Fruit fly (Drosophila melanogaster) whole organism, embryonic: Measurements from ENCODE around the gene fit.

Experiments used
- Atf6 ChIP-seq: fragments of 200-800 bp; sonication (Bioruptor generic); IDR thresholded peaks from 2 replicates; pipeline ENCODE4 v1.3.6; 2022; ENCODE audit warnings: missing biosample characterization, missing genetic modification characterization
- BEAF-32 ChIP-seq: fragments of 200-800 bp; sonication (Bioruptor generic); optimal IDR thresholded peaks from 3 replicates; lab custom pipeline; 2017; ENCODE audit warnings: missing biosample characterization, missing genetic modification characterization, mild to moderate bottlenecking, moderate library complexity, missing genetic modification reagents
- Bgb ChIP-seq: fragments of 200-800 bp; sonication (Bioruptor generic); IDR thresholded peaks from 2 replicates; pipeline ENCODE4 v1.3.6; 2022; ENCODE audit warnings: missing biosample characterization, missing genetic modification characterization; ENCODE audit not compliant: partially characterized antibody
- CG10321 ChIP-seq: fragments of 200-800 bp; sonication (Bioruptor generic); IDR thresholded peaks from 2 replicates; pipeline ENCODE4 v1.3.6; 2022; ENCODE audit warnings: missing biosample characterization, missing genetic modification characterization
- CG10366 ChIP-seq: fragments of 200-800 bp; sonication (Bioruptor generic); IDR thresholded peaks from 2 replicates; pipeline ENCODE4 v1.3.6; 2022; ENCODE audit warnings: missing biosample characterization, missing genetic modification characterization
- CG10565 ChIP-seq: fragments of 200-800 bp; sonication (Bioruptor generic); optimal IDR thresholded peaks from 3 replicates; lab custom pipeline; 2016; ENCODE audit warnings: missing biosample characterization, mild to moderate bottlenecking, missing genetic modification characterization
- CG10979 ChIP-seq: fragments of 200-800 bp; sonication (Bioruptor generic); optimal IDR thresholded peaks from 2 replicates; lab custom pipeline; 2018; ENCODE audit warnings: missing biosample characterization, mild to moderate bottlenecking, missing genetic modification characterization, moderate library complexity
- CG13894 ChIP-seq: fragments of 200-800 bp; sonication (Bioruptor generic); optimal IDR thresholded peaks from 3 replicates; lab custom pipeline; 2018; ENCODE audit warnings: missing biosample characterization, mild to moderate bottlenecking, missing genetic modification characterization, moderate library complexity
- CG14050 ChIP-seq: fragments of 200-800 bp; sonication (Bioruptor generic); IDR thresholded peaks from 3 replicates; pipeline ENCODE4 v1.3.6; 2022; ENCODE audit warnings: missing biosample characterization, missing genetic modification characterization
- CG14860 ChIP-seq: fragments of 200-800 bp; sonication (Bioruptor generic); IDR thresholded peaks from 3 replicates; pipeline ENCODE4 v1.3.6; 2022; ENCODE audit warnings: missing biosample characterization, missing genetic modification characterization; ENCODE audit not compliant: partially characterized antibody
- CG15514 ChIP-seq: fragments of 200-800 bp; sonication (Bioruptor generic); optimal IDR thresholded peaks from 3 replicates; lab custom pipeline; 2017; ENCODE audit warnings: missing biosample characterization, missing genetic modification characterization, mild to moderate bottlenecking, moderate library complexity, missing genetic modification reagents
- CG1603 ChIP-seq: fragments of 200-800 bp; sonication (Bioruptor generic); optimal IDR thresholded peaks from 2 replicates; lab custom pipeline; 2019; ENCODE audit warnings: missing biosample characterization, mild to moderate bottlenecking, missing genetic modification characterization, moderate library complexity
- CG16815 ChIP-seq: fragments of 200-800 bp; sonication (Bioruptor generic); optimal IDR thresholded peaks from 3 replicates; lab custom pipeline; 2017; ENCODE audit warnings: missing biosample characterization, mild to moderate bottlenecking, missing genetic modification characterization
- CG16863 ChIP-seq: fragments of 200-800 bp; sonication (Bioruptor generic); optimal IDR thresholded peaks from 3 replicates; lab custom pipeline; 2016; ENCODE audit warnings: missing biosample characterization, missing genetic modification characterization
- CG17361 ChIP-seq: fragments of 200-800 bp; sonication (Bioruptor generic); IDR thresholded peaks from 3 replicates; pipeline ENCODE4 v1.3.6; 2022; ENCODE audit warnings: missing biosample characterization, missing genetic modification characterization
- CG18619 ChIP-seq: fragments of 200-800 bp; sonication (Bioruptor generic); optimal IDR thresholded peaks from 3 replicates; lab custom pipeline; 2017; ENCODE audit warnings: missing biosample characterization, mild to moderate bottlenecking, missing genetic modification characterization
- CG31224 ChIP-seq: fragments of 200-800 bp; sonication (Bioruptor generic); IDR thresholded peaks from 2 replicates; pipeline ENCODE4 v1.3.6; 2022; ENCODE audit warnings: missing biosample characterization, missing genetic modification characterization
- CG34224 ChIP-seq: fragments of 200-800 bp; sonication (Bioruptor generic); IDR thresholded peaks from 3 replicates; pipeline ENCODE4 v1.3.6; 2022; ENCODE audit warnings: missing biosample characterization, missing genetic modification characterization; ENCODE audit not compliant: partially characterized antibody
- CG3847 ChIP-seq: fragments of 200-800 bp; sonication (Bioruptor generic); IDR thresholded peaks from 2 replicates; pipeline ENCODE4 v1.3.6; 2022; ENCODE audit warnings: missing biosample characterization, missing genetic modification characterization
- CG6254 ChIP-seq: fragments of 200-800 bp; sonication (Bioruptor generic); optimal IDR thresholded peaks from 3 replicates; lab custom pipeline; 2017; ENCODE audit warnings: mild to moderate bottlenecking, missing biosample characterization, missing genetic modification reagents, missing genetic modification characterization
- CG6813 ChIP-seq: fragments of 200-800 bp; sonication (Bioruptor generic); optimal IDR thresholded peaks from 2 replicates; lab custom pipeline; 2017; ENCODE audit warnings: missing biosample characterization, missing genetic modification characterization, mild to moderate bottlenecking, moderate library complexity, missing genetic modification reagents
- CG7963 ChIP-seq: fragments of 200-800 bp; sonication (Bioruptor generic); IDR thresholded peaks from 3 replicates; pipeline ENCODE4 v1.3.6; 2022; ENCODE audit warnings: missing biosample characterization, missing genetic modification characterization; ENCODE audit not compliant: partially characterized antibody
- Drgx ChIP-seq: fragments of 200-800 bp; sonication (Bioruptor generic); IDR thresholded peaks from 2 replicates; pipeline ENCODE4 v1.3.6; 2022; ENCODE audit warnings: missing biosample characterization, missing genetic modification characterization
- Hmr ChIP-seq: fragments of 200-800 bp; sonication (Bioruptor generic); optimal IDR thresholded peaks from 3 replicates; lab custom pipeline; 2017; ENCODE audit warnings: mild to moderate bottlenecking, missing biosample characterization, missing genetic modification reagents, missing genetic modification characterization
- Hr39 ChIP-seq: fragments of >200 bp; optimal IDR thresholded peaks from 2 replicates; lab custom pipeline; 2017
- Jarid2 ChIP-seq: fragments of 200-800 bp; sonication (Bioruptor generic); optimal IDR thresholded peaks from 3 replicates; lab custom pipeline; 2017; ENCODE audit warnings: mild to moderate bottlenecking, missing biosample characterization, missing genetic modification reagents, missing genetic modification characterization
- MTF-1 ChIP-seq: fragments of 200-800 bp; sonication (Bioruptor generic); optimal IDR thresholded peaks from 2 replicates; lab custom pipeline; 2018; ENCODE audit warnings: missing biosample characterization, mild to moderate bottlenecking, missing genetic modification characterization, borderline replicate concordance
- Meics ChIP-seq: fragments of 200-800 bp; sonication (Bioruptor generic); optimal IDR thresholded peaks from 2 replicates; lab custom pipeline; 2017; ENCODE audit warnings: missing biosample characterization, mild to moderate bottlenecking, missing genetic modification characterization
- Nf-YC ChIP-seq: fragments of 200-800 bp; optimal IDR thresholded peaks from 3 replicates; lab custom pipeline; 2019; ENCODE audit warnings: missing biosample characterization, mild to moderate bottlenecking, missing genetic modification characterization, moderate library complexity
- Sox100B ChIP-seq: fragments of 200-800 bp; sonication (Bioruptor generic); optimal IDR thresholded peaks from 3 replicates; lab custom pipeline; 2018; ENCODE audit warnings: missing biosample characterization, mild to moderate bottlenecking, missing genetic modification characterization
- Xrp1 ChIP-seq: fragments of 200-800 bp; sonication (Bioruptor generic); IDR thresholded peaks from 2 replicates; pipeline ENCODE4 v1.3.6; 2022; ENCODE audit warnings: missing biosample characterization, missing genetic modification characterization
- ase ChIP-seq: fragments of 200-800 bp; sonication (Bioruptor generic); IDR thresholded peaks from 3 replicates; pipeline ENCODE4 v1.3.6; 2022; ENCODE audit warnings: missing biosample characterization, missing genetic modification characterization
- cad ChIP-seq: fragments of >200 bp; optimal IDR thresholded peaks from 2 replicates; lab custom pipeline; 2017; ENCODE audit warnings: missing biosample characterization, missing genetic modification characterization
- dimm ChIP-seq: fragments of 200-800 bp; sonication (Bioruptor generic); IDR thresholded peaks from 2 replicates; pipeline ENCODE4 v1.3.6; 2022; ENCODE audit warnings: missing biosample characterization, missing genetic modification characterization
- knrl ChIP-seq: fragments of 200-800 bp; sonication (Bioruptor generic); IDR thresholded peaks from 3 replicates; pipeline ENCODE4 v1.3.6; 2022; ENCODE audit warnings: missing biosample characterization, missing genetic modification characterization; ENCODE audit not compliant: partially characterized antibody
- lmd ChIP-seq: fragments of 200-800 bp; sonication (Bioruptor generic); IDR thresholded peaks from 2 replicates; pipeline ENCODE4 v1.3.6; 2022; ENCODE audit warnings: missing biosample characterization, missing genetic modification characterization
- lola ChIP-seq, 3 experiments: fragments of >200 bp in 2 of 3; fragments of 200-800 bp in 1 of 3; sonication (Bioruptor generic) in 1 of 3; optimal IDR thresholded peaks; 2 replicates each; lab custom pipeline; 2017 to 2019; ENCODE audit warnings: missing biosample characterization in 3 of 3, missing genetic modification characterization in 3 of 3, mild to moderate bottlenecking in 1 of 3, moderate library complexity in 1 of 3
- nerfin-2 ChIP-seq: fragments of 200-800 bp; sonication (Bioruptor generic); IDR thresholded peaks from 2 replicates; pipeline ENCODE4 v1.3.6; 2022; ENCODE audit warnings: missing biosample characterization, missing genetic modification characterization; ENCODE audit not compliant: partially characterized antibody
- repo ChIP-seq: fragments of 200-800 bp; sonication (Bioruptor generic); optimal IDR thresholded peaks from 2 replicates; lab custom pipeline; 2016; ENCODE audit warnings: missing biosample characterization, missing genetic modification characterization
- row ChIP-seq: fragments of 200-800 bp; sonication (Bioruptor generic); IDR thresholded peaks from 3 replicates; pipeline ENCODE4 v1.3.6; 2022; ENCODE audit warnings: missing biosample characterization, missing genetic modification characterization
- slp2 ChIP-seq: fragments of 200-800 bp; sonication (Bioruptor generic); optimal IDR thresholded peaks from 2 replicates; lab custom pipeline; 2016; ENCODE audit warnings: missing biosample characterization, missing genetic modification characterization
- trem ChIP-seq: fragments of 200-800 bp; optimal IDR thresholded peaks from 3 replicates; lab custom pipeline; 2019; ENCODE audit warnings: missing biosample characterization, mild to moderate bottlenecking, missing genetic modification characterization, moderate library complexity
- trh ChIP-seq: fragments of 200-800 bp; sonication (Bioruptor generic); optimal IDR thresholded peaks from 2 replicates; lab custom pipeline; 2016; ENCODE audit warnings: missing biosample characterization, missing genetic modification characterization
- ttk ChIP-seq: fragments of 200-800 bp; sonication (Bioruptor generic); IDR thresholded peaks from 2 replicates; pipeline ENCODE4 v2.1.2; 2022; ENCODE audit warnings: missing biosample characterization, missing genetic modification characterization
- vvl ChIP-seq: fragments of 200-800 bp; sonication (Bioruptor generic); IDR thresholded peaks from 2 replicates; pipeline ENCODE4 v1.3.6; 2022; ENCODE audit warnings: missing biosample characterization, missing genetic modification characterization
- zen2 ChIP-seq: fragments of 200-800 bp; sonication (Bioruptor generic); IDR thresholded peaks from 3 replicates; pipeline ENCODE4 v1.3.6; 2022; ENCODE audit warnings: missing biosample characterization, missing genetic modification characterization; ENCODE audit not compliant: partially characterized antibody
- zfh1 ChIP-seq: fragments of 200-800 bp; sonication (Bioruptor generic); IDR thresholded peaks from 3 replicates; pipeline ENCODE4 v1.3.6; 2022; ENCODE audit warnings: missing biosample characterization, missing genetic modification characterization

fit gene

DNA sequence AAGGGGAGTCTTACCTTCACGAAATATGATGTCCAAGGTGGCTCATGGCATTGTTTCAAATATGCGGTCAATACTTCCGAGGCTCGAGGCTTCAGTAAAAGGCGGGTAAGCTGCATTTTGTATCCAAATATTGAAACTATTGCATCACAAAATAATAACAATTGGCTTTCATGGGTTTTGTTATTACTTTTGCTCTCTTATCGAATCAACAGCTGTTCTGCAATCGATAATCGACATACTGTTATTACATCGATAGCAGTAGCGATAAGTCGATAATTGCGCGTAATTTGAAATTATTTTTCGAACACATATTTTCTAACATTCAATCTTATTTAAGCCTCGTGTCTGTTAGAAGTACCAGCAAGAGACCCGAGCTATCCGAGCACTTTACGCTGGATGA is 5.8 kb downstream of the fit start, which contains the start of gene CG34148 (continued):
- no peak for TF ChIP-seq CG17361 (GFP tag; lab: Robert Waterston, UW)
- TF ChIP-seq nerfin-2 (GFP tag; lab: Robert Waterston, UW): peak; percentile 80
- TF ChIP-seq zen2: peak; percentile 91
- no peak for TF ChIP-seq CG3847 (GFP tag; lab: Robert Waterston, UW)
- peak; percentile 73 for TF ChIP-seq CG7963 (GFP tag; lab: Robert Waterston, UW)
- TF ChIP-seq ase (GFP tag; lab: Robert Waterston, UW): no peak
- TF ChIP-seq BEAF-32: peak; percentile 55
- no peak for TF ChIP-seq dimm
- TF ChIP-seq, all 482 proteins: peak for 42

DNA sequence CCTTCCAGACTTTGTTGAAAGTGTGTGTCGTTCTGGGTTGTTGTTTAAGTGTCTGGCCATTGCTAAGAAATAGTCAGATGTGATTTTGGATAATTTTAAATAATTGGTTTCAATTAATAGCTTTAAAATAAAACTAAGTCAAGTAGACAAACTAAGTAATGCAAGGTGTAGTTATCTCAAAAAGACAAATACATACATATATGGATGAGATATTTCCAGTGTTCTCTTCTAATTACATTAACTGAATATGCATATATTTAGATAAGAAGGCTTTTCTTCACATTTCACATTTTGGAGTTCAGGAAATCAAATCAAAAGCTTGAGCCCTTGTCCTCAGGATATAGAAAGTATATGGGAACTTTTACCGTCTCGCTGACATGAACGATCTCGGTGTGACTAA is 6.6 kb downstream of the fit start, which contains the start of gene P5CDh2:
Gene P5CDh2, plus strand, starts transcription at position 301 of the 400 bp plus-strand sequence.
- TF ChIP-seq CG10565 (GFP tag; lab: Kevin White, UChicago): no peak
- no peak for TF ChIP-seq Bgb (GFP tag; lab: Robert Waterston, UW)
- no peak for TF ChIP-seq vvl
- TF ChIP-seq Hr39 (lab: Kevin White, UChicago): no peak
- TF ChIP-seq Meics (GFP tag; lab: Kevin White, UChicago): no peak
- no peak for TF ChIP-seq trem (tag; lab: Kevin White, UChicago)
- no peak for TF ChIP-seq trh (GFP tag; lab: Kevin White, UChicago)
- no peak for TF ChIP-seq Xrp1 (GFP tag; lab: Robert Waterston, UW)
- TF ChIP-seq, all 482 proteins: peak for 0

DNA sequence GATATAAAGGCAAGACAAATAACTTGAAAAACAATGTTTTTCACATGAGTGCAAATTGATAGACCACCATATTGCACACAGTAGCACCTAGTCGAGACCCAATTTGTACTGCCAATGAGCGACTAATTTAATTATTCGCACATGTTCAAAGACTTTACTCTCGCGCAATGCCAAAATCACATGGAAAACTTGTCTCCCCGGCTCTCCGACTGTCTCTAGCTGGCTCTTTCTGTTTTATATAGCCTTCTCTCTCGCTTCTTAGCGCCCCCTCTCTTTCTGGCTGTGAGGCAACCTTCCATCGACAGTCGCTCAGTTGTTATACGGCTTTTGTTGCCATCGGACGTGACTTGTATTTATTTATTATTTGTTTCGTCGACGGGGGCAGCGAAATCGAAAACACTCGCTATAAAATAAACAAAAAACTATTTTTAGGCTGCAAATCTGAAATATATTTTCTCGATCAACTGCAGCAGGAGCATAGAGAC is 9.2 kb downstream of the fit start, which contains the start of gene CG6656:
Gene CG6656, plus strand, starts transcription at position 312 of the 485 bp plus-strand sequence.
- 0 out of 3 replicates have a peak, but pooled peaks have one; percentile 35 for TF ChIP-seq zfh1
- no peak for TF ChIP-seq CG10366
- 0 out of 2 replicates have a peak, but pooled peaks have one; percentile 48 for TF ChIP-seq Atf6 (GFP tag; lab: Robert Waterston, UW)
- TF ChIP-seq MTF-1: peak; percentile 8
- TF ChIP-seq CG1603 (tag; lab: Kevin White, UChicago): no peak
- no peak for TF ChIP-seq lmd (GFP tag; lab: Robert Waterston, UW)
- TF ChIP-seq CG10321 (GFP tag; lab: Robert Waterston, UW): peak; percentile 84
- TF ChIP-seq CG16815: no peak
- TF ChIP-seq ttk (GFP tag; lab: Robert Waterston, UW): no peak
- no peak for TF ChIP-seq CG6254 (GFP tag; lab: Kevin White, UChicago)
- no peak for TF ChIP-seq Hmr (GFP tag; lab: Kevin White, UChicago)
- peak; percentile 39; the same call in 2 of the 3 replicates for TF ChIP-seq row (GFP tag; lab: Robert Waterston, UW)
- TF ChIP-seq CG31224 (GFP tag; lab: Robert Waterston, UW): no peak
- TF ChIP-seq Drgx (GFP tag; lab: Robert Waterston, UW): peak; percentile 49; the same call in 1 of the 2 replicates
- no peak for TF ChIP-seq Nf-YC (tag; lab: Kevin White, UChicago)
- no peak for TF ChIP-seq CG13894 (tag; lab: Kevin White, UChicago)
- TF ChIP-seq Sox100B (GFP tag; lab: Kevin White, UChicago): no peak
- TF ChIP-seq CG18619 (GFP tag; lab: Kevin White, UChicago): peak; percentile 5
- peak; percentile 1 for TF ChIP-seq CG6813 (GFP tag; lab: Kevin White, UChicago)
- no peak for TF ChIP-seq CG10979 (tag; lab: Kevin White, UChicago)
- TF ChIP-seq CG14050 (GFP tag; lab: Robert Waterston, UW): no peak
- peak; percentile 6 for TF ChIP-seq repo (GFP tag; lab: Kevin White, UChicago)
- TF ChIP-seq BEAF-32: no peak
- 0 out of 3 replicates have a peak, but pooled peaks have one; percentile 28 for TF ChIP-seq CG14860 (GFP tag; lab: Robert Waterston, UW)
- TF ChIP-seq CG16863 (GFP tag; lab: Kevin White, UChicago): peak; percentile 2
- peak; percentile 25; the same call in 1 of the 3 replicates for TF ChIP-seq CG34224 (GFP tag; lab: Robert Waterston, UW)
- no peak for TF ChIP-seq cad (GFP tag; lab: Kevin White, UChicago)
- no peak for TF ChIP-seq knrl (GFP tag; lab: Robert Waterston, UW)
- TF ChIP-seq Jarid2 (GFP tag; lab: Kevin White, UChicago): peak; percentile 75
- peak; percentile 45 for TF ChIP-seq CG15514 (GFP tag; lab: Kevin White, UChicago)
- no peak for TF ChIP-seq lola (GFP tag; optimal IDR thresholded peaks at IDR 0.05; lab: Kevin White, UChicago)
- TF ChIP-seq slp2 (GFP tag; lab: Kevin White, UChicago): no peak
